Worm (Caenorhabditis elegans) whole organism, L2 larva: ENCODE data around the gene C07A9.9.
A peak's percentile ranks its signal among the peaks of the same experiment; 100 is the strongest.

Experiments used
- C34F6.9 ChIP-seq: fragments of 150-350 bp; optimal IDR thresholded peaks from 2 replicates; lab custom pipeline; 2014; ENCODE audit warnings: missing biosample characterization, missing genetic modification characterization
- F13H6.1 ChIP-seq: sonication (generic microtip); optimal IDR thresholded peaks from 2 replicates; lab custom pipeline; 2016; ENCODE audit warnings: missing genetic modification characterization, missing compliant biosample characterization
- Y55F3AM.14 ChIP-seq: fragments of 200-800 bp; sonication (Bioruptor generic); optimal IDR thresholded peaks from 2 replicates; lab custom pipeline; 2018; ENCODE audit warnings: mild to moderate bottlenecking, missing genetic modification characterization, missing compliant biosample characterization
- alr-1 ChIP-seq: fragments of 150-350 bp; optimal IDR thresholded peaks from 2 replicates; lab custom pipeline; 2014; ENCODE audit warnings: missing biosample characterization, missing genetic modification characterization
- ama-1 ChIP-seq: fragments of 150-350 bp; optimal IDR thresholded peaks from 2 replicates; lab custom pipeline; 2018; ENCODE audit warnings: inconsistent platforms
- blmp-1 ChIP-seq: sonication (generic microtip); optimal IDR thresholded peaks from 2 replicates; lab custom pipeline; 2017; ENCODE audit warnings: missing genetic modification characterization, mild to moderate bottlenecking, missing compliant biosample characterization, antibody characterized with exemption, moderate library complexity; ENCODE audit not compliant: insufficient read depth
- crh-2 ChIP-seq: sonication (generic microtip); optimal IDR thresholded peaks from 2 replicates; lab custom pipeline; 2017; ENCODE audit warnings: missing biosample characterization, missing genetic modification characterization
- egl-27 ChIP-seq: sonication (generic microtip); optimal IDR thresholded peaks from 3 replicates; lab custom pipeline; 2017; ENCODE audit warnings: missing biosample characterization, missing genetic modification reagents, missing genetic modification characterization
- elt-1 ChIP-seq: fragments of 150-350 bp; optimal IDR thresholded peaks from 2 replicates; lab custom pipeline; 2014; ENCODE audit warnings: missing biosample characterization, missing genetic modification characterization
- elt-3 ChIP-seq: sonication (generic microtip); optimal IDR thresholded peaks from 2 replicates; lab custom pipeline; 2017; ENCODE audit warnings: missing biosample characterization, missing genetic modification characterization
- fos-1 ChIP-seq: fragments of 150-350 bp; optimal IDR thresholded peaks from 2 replicates; lab custom pipeline; 2014; ENCODE audit warnings: missing biosample characterization, missing genetic modification characterization
- gmeb-1 ChIP-seq: fragments of 150-350 bp; optimal IDR thresholded peaks from 2 replicates; lab custom pipeline; 2014; ENCODE audit warnings: missing biosample characterization, missing genetic modification characterization
- lin-11 ChIP-seq: fragments of 150-350 bp; sonication (generic microtip); optimal IDR thresholded peaks from 2 replicates; lab custom pipeline; 2014; ENCODE audit warnings: missing biosample characterization, missing genetic modification characterization, inconsistent platforms, mixed read lengths
- lin-13 ChIP-seq: fragments of 150-350 bp; optimal IDR thresholded peaks from 2 replicates; lab custom pipeline; 2014; ENCODE audit warnings: missing biosample characterization, missing genetic modification reagents, missing genetic modification characterization
- lsy-2 ChIP-seq, 2 experiments: fragments of 150-350 bp in 1 of 2; sonication (generic microtip) in 1 of 2; optimal IDR thresholded peaks; 2 replicates each; lab custom pipeline; 2014 to 2017; ENCODE audit warnings: missing biosample characterization in 2 of 2, missing genetic modification characterization in 2 of 2
- mab-5 ChIP-seq: fragments of 150-350 bp; optimal IDR thresholded peaks from 2 replicates; lab custom pipeline; 2014; ENCODE audit warnings: missing biosample characterization, missing genetic modification characterization
- mbf-1 ChIP-seq: sonication (generic microtip); optimal IDR thresholded peaks from 2 replicates; lab custom pipeline; 2017; ENCODE audit warnings: missing biosample characterization, missing genetic modification characterization
- mdl-1 ChIP-seq, 2 experiments: fragments of 150-350 bp in 1 of 2; sonication (generic microtip) in 1 of 2; optimal IDR thresholded peaks; 2 replicates each; lab custom pipeline; 2017; ENCODE audit warnings: missing biosample characterization in 2 of 2, missing genetic modification characterization in 2 of 2
- nhr-11 ChIP-seq: fragments of 150-350 bp; optimal IDR thresholded peaks from 2 replicates; lab custom pipeline; 2014; ENCODE audit warnings: missing biosample characterization, missing genetic modification characterization
- nhr-12 ChIP-seq: fragments of 150-350 bp; optimal IDR thresholded peaks from 2 replicates; lab custom pipeline; 2014; ENCODE audit warnings: missing biosample characterization, missing genetic modification characterization
- nhr-129 ChIP-seq: fragments of 150-350 bp; optimal IDR thresholded peaks from 2 replicates; lab custom pipeline; 2014; ENCODE audit warnings: missing biosample characterization, missing genetic modification characterization
- nhr-21 ChIP-seq: fragments of 150-350 bp; optimal IDR thresholded peaks from 2 replicates; lab custom pipeline; 2014; ENCODE audit warnings: missing biosample characterization, missing genetic modification characterization
- nhr-237 ChIP-seq: fragments of 150-350 bp; optimal IDR thresholded peaks from 2 replicates; lab custom pipeline; 2014; ENCODE audit warnings: missing biosample characterization, missing genetic modification characterization
- nhr-6 ChIP-seq: fragments of 150-350 bp; optimal IDR thresholded peaks from 2 replicates; lab custom pipeline; 2014; ENCODE audit warnings: missing biosample characterization, missing genetic modification characterization
- nhr-77 ChIP-seq: fragments of 150-350 bp; optimal IDR thresholded peaks from 2 replicates; lab custom pipeline; 2014; ENCODE audit warnings: missing biosample characterization, missing genetic modification characterization
- skn-1 ChIP-seq: sonication (generic microtip); optimal IDR thresholded peaks from 2 replicates; lab custom pipeline; 2017; ENCODE audit warnings: missing biosample characterization, missing genetic modification characterization
- sma-3 ChIP-seq: sonication (generic microtip); optimal IDR thresholded peaks from 2 replicates; lab custom pipeline; 2016; ENCODE audit warnings: missing genetic modification reagents, missing genetic modification characterization, missing compliant biosample characterization
- sma-9 ChIP-seq, 2 experiments: fragments of 150-350 bp in 1 of 2; sonication (generic microtip) in 1 of 2; optimal IDR thresholded peaks; 2 replicates each; lab custom pipeline; 2014 to 2016; ENCODE audit warnings: missing genetic modification characterization in 2 of 2, mild to moderate bottlenecking in 1 of 2, missing biosample characterization in 1 of 2, missing compliant biosample characterization in 1 of 2, missing genetic modification reagents in 1 of 2, moderate library complexity in 1 of 2
- snpc-4 ChIP-seq: fragments of 150-350 bp; optimal IDR thresholded peaks from 2 replicates; lab custom pipeline; 2014; ENCODE audit warnings: missing biosample characterization, missing genetic modification characterization
- unc-39 ChIP-seq: fragments of 150-350 bp; optimal IDR thresholded peaks from 2 replicates; lab custom pipeline; 2014; ENCODE audit warnings: missing biosample characterization, missing genetic modification characterization
- unc-55 ChIP-seq: fragments of 150-350 bp; sonication (generic microtip); optimal IDR thresholded peaks from 3 replicates; lab custom pipeline; 2014; ENCODE audit warnings: missing biosample characterization, missing genetic modification reagents, missing genetic modification characterization
- unc-62 ChIP-seq: fragments of 150-350 bp; optimal IDR thresholded peaks from 2 replicates; lab custom pipeline; 2014; ENCODE audit warnings: missing biosample characterization, missing genetic modification reagents, missing genetic modification characterization
- zag-1 ChIP-seq: fragments of 150-350 bp; optimal IDR thresholded peaks from 2 replicates; lab custom pipeline; 2014; ENCODE audit warnings: missing biosample characterization, missing genetic modification characterization
- ztf-11 ChIP-seq: sonication (generic microtip); optimal IDR thresholded peaks from 2 replicates; lab custom pipeline; 2017; ENCODE audit warnings: missing biosample characterization, missing genetic modification characterization
- ztf-4 ChIP-seq: fragments of 150-350 bp; optimal IDR thresholded peaks from 2 replicates; lab custom pipeline; 2014; ENCODE audit warnings: missing biosample characterization, missing genetic modification characterization

Gene C07A9.9

DNA sequence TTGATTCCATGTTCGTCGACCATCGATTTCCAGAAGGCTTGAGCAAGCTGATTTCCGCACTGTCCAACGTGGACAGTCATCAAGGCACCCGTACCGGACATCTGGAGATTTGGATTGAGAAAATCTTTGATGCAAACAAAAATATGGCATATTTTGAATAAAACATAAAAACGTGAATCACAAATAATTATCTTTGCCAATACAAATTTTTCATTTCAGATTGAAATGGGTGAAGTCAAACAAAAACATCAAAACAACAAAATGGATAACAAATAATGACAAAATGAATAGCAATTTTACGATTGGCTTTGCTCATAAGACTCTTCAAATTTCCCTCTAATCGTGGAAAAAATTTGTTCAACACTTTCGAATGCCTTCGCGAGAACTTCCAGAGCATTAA lies 38.4 kb downstream of the C07A9.9 start, which contains the start of gene tbg-1:
TSS of gene tbg-1 (minus strand) at position 101 of the 400 bp plus-strand sequence.
- TF ChIP-seq snpc-4 (tag; lab: Kevin White, UChicago) (no peak), lsy-2 (tag; optimal IDR thresholded peaks at IDR 0.05; lab: Kevin White, UChicago) (no peak), ztf-11 (no peak)
- TF ChIP-seq, all 48 proteins: peak for 0

DNA sequence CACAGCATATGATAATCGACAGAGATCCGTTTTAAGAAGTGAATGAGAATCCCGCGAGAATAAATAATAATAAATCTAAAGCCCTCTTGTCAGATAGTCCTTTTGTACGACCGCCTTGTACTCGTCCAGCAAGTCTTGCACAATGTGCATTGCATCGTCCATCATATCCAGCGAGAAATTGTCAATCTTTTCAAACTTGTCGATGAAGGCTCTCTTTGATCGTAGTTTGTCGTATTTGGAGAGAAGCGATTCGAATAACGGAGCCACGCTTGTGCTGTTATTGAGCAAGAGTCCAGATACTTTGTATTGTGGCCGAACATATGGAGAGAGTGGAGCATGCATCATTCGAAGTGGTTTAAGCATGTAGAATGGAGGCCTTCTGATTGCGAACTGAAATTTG lies 40.8 kb downstream of the C07A9.9 start:
- TF ChIP-seq ztf-4 (tag; lab: Kevin White, UChicago) (peak; percentile 3), alr-1 (tag; lab: Kevin White, UChicago) (no peak), nhr-129 (tag; lab: Kevin White, UChicago) (peak; percentile 4), crh-2 (tag; lab: Kevin White, UChicago) (no peak), fos-1 (tag; lab: Kevin White, UChicago) (no peak)

DNA sequence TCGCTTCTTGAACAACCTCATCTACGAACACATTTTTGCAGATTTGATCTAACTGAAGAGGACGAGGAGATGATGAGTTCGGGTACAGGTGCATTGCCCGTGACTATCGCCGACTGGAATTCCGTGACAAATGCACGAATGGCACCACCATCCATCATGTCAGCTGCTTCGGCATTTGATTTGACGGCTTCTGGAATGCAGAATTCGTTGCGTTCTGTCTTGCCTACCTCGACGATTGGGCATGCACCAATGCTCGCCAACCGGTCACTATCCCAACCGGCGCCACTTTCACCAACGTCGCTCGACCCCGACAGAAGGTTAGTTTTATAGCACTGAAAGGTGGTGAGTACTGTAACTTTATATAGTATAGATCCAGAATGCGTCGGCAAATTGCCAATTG lies 44.0 kb downstream of the C07A9.9 start:
- no peak for TF ChIP-seq elt-3

DNA sequence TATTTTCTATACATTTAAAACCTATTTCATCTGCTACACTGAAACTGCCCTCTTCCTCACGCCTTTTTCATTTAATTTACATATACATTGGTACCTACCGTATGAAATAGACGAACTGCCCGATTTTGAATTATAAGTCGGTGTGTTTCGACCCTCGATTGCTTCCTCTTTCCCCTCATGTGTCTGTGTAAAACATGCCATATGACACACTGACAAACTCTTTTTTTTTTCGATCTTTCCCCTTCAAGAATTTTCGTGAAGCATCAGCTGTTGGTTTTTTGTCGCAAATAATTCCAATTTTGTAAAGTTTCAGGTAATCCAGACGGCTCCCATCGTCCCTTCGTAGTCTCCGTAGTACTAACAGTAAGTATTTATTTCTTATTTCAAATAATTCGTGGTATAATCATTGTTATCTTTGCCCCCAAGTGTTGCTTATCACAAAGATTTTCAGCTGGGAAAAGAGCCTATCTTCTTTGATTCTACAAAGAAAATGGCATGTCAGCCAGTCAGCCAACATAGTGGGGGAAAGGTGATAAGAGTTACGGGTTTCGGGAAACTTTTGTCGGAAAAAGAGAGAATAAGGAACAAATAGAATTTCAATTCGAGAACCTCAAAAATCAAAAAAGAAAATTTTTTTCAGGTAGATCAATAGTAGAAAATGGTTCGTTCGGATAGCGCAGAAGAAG lies 45.5 kb downstream of the C07A9.9 start:
- peak; percentile 29 for TF ChIP-seq sma-9 (GFP tag; optimal IDR thresholded peaks at IDR 0.05; lab: Kevin White, UChicago)
- no peak for TF ChIP-seq sma-9 (tag; optimal IDR thresholded peaks at IDR 0.05; lab: Kevin White, UChicago)
- TF ChIP-seq nhr-11 (tag; lab: Kevin White, UChicago), result no peak
- peak; percentile 87 for TF ChIP-seq fos-1 (tag; lab: Kevin White, UChicago)
- peak; percentile 27 for TF ChIP-seq crh-2 (tag; lab: Kevin White, UChicago)
- TF ChIP-seq mdl-1 (tag; optimal IDR thresholded peaks at IDR 0.05; lab: Kevin White, UChicago), result no peak
- TF ChIP-seq zag-1 (tag; lab: Kevin White, UChicago), result no peak
- no peak for TF ChIP-seq mab-5 (tag; lab: Kevin White, UChicago)
- TF ChIP-seq sma-3, result no peak
- no peak for TF ChIP-seq nhr-21 (tag; lab: Kevin White, UChicago)
- TF ChIP-seq Y55F3AM.14 (GFP tag; lab: Kevin White, UChicago), result no peak
- TF ChIP-seq lin-11 (tag; lab: Kevin White, UChicago), result no peak
- no peak for TF ChIP-seq skn-1 (tag; lab: Kevin White, UChicago)
- peak; percentile 25 for TF ChIP-seq F13H6.1
- no peak for TF ChIP-seq mbf-1 (tag; lab: Kevin White, UChicago)
- peak; percentile 25 for TF ChIP-seq nhr-129 (tag; lab: Kevin White, UChicago)
- TF ChIP-seq unc-39, result no peak
- TF ChIP-seq C34F6.9 (tag; lab: Kevin White, UChicago), result no peak
- TF ChIP-seq, all 48 proteins: peak for 5

DNA sequence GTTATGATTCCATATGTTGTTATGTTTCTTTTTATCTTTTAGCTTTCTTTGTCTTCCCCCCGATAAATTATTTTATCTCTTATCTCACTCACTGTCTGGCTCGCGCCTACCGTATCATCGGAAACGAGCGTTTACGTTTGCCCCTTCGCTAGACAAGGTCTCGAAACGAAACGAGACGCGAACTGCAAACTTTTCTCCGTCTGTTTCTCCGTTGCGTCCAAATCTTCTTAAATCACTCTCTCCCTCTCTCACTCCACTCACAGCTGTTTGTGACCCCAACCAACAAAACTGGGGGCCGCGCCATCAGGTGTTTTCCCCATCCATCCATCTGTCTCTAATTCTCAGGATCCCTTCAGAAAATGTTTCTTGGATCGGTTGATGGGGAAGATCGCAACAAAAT lies 47.3 kb downstream of the C07A9.9 start:
- TF ChIP-seq lsy-2 (tag; optimal IDR thresholded peaks at IDR 0.05; lab: Kevin White, UChicago) (peak in 1 of 2 experiments; percentile 22), C34F6.9 (tag; lab: Kevin White, UChicago) (peak; percentile 30), egl-27 (tag; lab: Kevin White, UChicago) (peak; percentile 38), fos-1 (tag; lab: Kevin White, UChicago) (peak; percentile 54), F13H6.1 (peak; percentile 82), alr-1 (tag; lab: Kevin White, UChicago) (no peak), blmp-1 (tag; lab: Kevin White, UChicago) (peak; percentile 26), Y55F3AM.14 (GFP tag; lab: Kevin White, UChicago) (no peak), nhr-6 (no peak), unc-62 (no peak), sma-9 (GFP tag; optimal IDR thresholded peaks at IDR 0.05; lab: Kevin White, UChicago) (peak; percentile 81), sma-9 (tag; optimal IDR thresholded peaks at IDR 0.05; lab: Kevin White, UChicago) (no peak), ama-1 (lab: Kevin White, UChicago) (peak; percentile 1), ztf-4 (tag; lab: Kevin White, UChicago) (no peak), nhr-21 (tag; lab: Kevin White, UChicago) (peak; percentile 4), nhr-129 (tag; lab: Kevin White, UChicago) (peak; percentile 78)
- TF ChIP-seq, all 48 proteins: peak for 10

DNA sequence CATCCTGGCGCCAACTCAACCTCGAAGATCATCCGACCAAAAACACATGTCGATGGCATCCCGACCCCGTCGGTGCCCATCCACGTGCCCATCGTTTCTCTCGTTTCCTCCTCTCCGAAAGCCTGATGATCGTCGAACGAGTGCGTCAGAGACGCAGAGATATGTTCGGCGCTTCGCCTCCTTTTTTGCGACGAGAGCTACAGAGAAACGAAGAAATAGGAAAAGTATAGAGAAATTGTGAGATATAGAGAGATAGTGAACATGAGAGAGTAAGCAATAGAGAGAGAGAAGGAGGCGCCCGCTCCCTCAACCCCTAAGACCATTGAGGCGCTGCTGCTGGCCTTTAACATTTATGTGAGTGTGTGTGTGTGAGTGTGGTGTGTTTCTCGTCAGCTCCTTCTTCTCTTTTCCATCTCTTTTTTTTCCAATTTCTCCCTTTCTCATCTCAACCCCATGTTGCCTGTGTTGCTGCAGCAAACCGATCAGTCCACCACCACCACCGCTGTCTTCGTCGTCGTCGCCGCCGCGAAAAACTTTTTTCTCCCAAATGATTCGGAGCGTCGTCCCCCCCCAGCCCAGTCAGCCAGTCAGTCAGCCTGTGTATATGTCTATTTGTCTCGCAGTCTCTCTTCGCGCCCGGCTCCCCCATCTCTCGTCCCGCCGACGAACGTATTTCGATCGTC lies 48.2 kb downstream of the C07A9.9 start, which contains the start of gene hlh-11:
TSS of gene hlh-11 (plus strand) at position 633 of the 683 bp plus-strand sequence.
- TF ChIP-seq snpc-4 (tag; lab: Kevin White, UChicago) (peak; percentile 70), lin-11 (tag; lab: Kevin White, UChicago) (peak; percentile 67), nhr-11 (tag; lab: Kevin White, UChicago) (no peak), unc-39 (no peak), elt-1 (tag; lab: Kevin White, UChicago) (no peak), Y55F3AM.14 (GFP tag; lab: Kevin White, UChicago) (peak; percentile 85), skn-1 (tag; lab: Kevin White, UChicago) (peak; percentile 50), gmeb-1 (tag; lab: Kevin White, UChicago) (peak; percentile 36), nhr-77 (tag; lab: Kevin White, UChicago) (peak; percentile 12), sma-9 (GFP tag; optimal IDR thresholded peaks at IDR 0.05; lab: Kevin White, UChicago) (peak; percentile 98), sma-9 (tag; optimal IDR thresholded peaks at IDR 0.05; lab: Kevin White, UChicago) (no peak), zag-1 (tag; lab: Kevin White, UChicago) (peak; percentile 80), ama-1 (lab: Kevin White, UChicago) (no peak), nhr-12 (peak; percentile 26), F13H6.1 (peak; percentile 99), ztf-11 (peak; percentile 53), mdl-1 (tag; optimal IDR thresholded peaks at IDR 0.05; lab: Kevin White, UChicago) (peak; percentile 92 to 98), fos-1 (tag; lab: Kevin White, UChicago) (peak; percentile 92), nhr-237 (tag; lab: Kevin White, UChicago) (no peak), lin-13 (GFP tag; lab: Kevin White, UChicago) (peak; percentile 80), nhr-21 (tag; lab: Kevin White, UChicago) (peak; percentile 91), lsy-2 (tag; optimal IDR thresholded peaks at IDR 0.05; lab: Kevin White, UChicago) (peak; percentile 68 to 88), blmp-1 (tag; lab: Kevin White, UChicago) (peak; percentile 51), unc-55 (peak; percentile 94)
